Fruit fly (Drosophila melanogaster): ENCODE data around the gene CG7920.
A peak's percentile ranks its signal among the peaks of the same experiment; 100 is the strongest.

CG7920 gene

DNA sequence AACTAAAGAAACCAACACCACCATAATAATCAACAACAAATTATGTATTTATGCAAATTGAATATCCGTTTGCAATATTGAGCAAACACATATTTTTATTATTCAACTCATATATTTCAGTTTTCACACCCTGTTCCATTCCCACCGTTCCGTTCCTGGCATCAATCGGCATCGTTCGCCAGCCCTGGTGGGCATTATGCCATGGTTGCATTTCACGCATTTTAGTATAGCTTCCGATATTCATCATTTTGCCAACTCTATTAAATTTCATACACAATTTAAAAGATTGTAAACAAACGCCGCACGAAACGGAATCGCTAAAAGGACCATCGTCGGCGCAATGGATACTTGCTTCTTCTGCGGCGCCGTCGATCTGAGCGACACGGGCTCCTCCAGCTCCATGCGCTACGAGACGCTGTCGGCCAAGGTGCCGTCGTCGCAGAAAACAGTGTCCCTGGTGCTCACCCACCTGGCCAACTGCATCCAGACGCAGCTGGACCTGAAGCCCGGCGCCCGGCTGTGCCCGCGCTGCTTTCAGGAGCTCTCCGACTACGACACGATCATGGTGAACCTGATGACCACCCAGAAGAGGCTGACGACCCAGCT is 28.2 kb upstream of the CG7920 start, which contains the start of gene Sry-delta (continued):
- peak; percentile 78 for TF ChIP-seq CG9727 (GFP tag; optimal IDR thresholded peaks at IDR 0.05)
- TF ChIP-seq ems (GFP tag; optimal IDR thresholded peaks at IDR 0.05) = peak; percentile 69
- peak; percentile 62; the same call in 1 of the 2 replicates for TF ChIP-seq lmd (GFP tag; IDR thresholded peaks at IDR 0.05)
- peak; percentile 87 for TF ChIP-seq chm (GFP tag; IDR thresholded peaks at IDR 0.05)
- peak; percentile 85 for TF ChIP-seq phol (tag; optimal IDR thresholded peaks at IDR 0.05)
- TF ChIP-seq org-1 (GFP tag; optimal IDR thresholded peaks at IDR 0.05) = no peak
- TF ChIP-seq HLHmδ (GFP tag; optimal IDR thresholded peaks at IDR 0.05) = peak; percentile 18
- peak; percentile 56 for TF ChIP-seq CG8388 (GFP tag; optimal IDR thresholded peaks at IDR 0.05)
- peak; percentile 85 for TF ChIP-seq Hmr (GFP tag; optimal IDR thresholded peaks at IDR 0.05)
- TF ChIP-seq crc (GFP tag; optimal IDR thresholded peaks at IDR 0.05) = peak; percentile 64
- peak; percentile 81 for TF ChIP-seq nmo (GFP tag; optimal IDR thresholded peaks at IDR 0.05)
- TF ChIP-seq TFAM (GFP tag; optimal IDR thresholded peaks at IDR 0.05) = peak; percentile 13
- peak; percentile 95 for TF ChIP-seq zfh2 (GFP tag; optimal IDR thresholded peaks at IDR 0.05)
- TF ChIP-seq salm (tag; optimal IDR thresholded peaks at IDR 0.05) = peak; percentile 44
- peak; percentile 71 for TF ChIP-seq Sin3A (optimal IDR thresholded peaks at IDR 0.05)
- peak; percentile 96 for TF ChIP-seq CG9932 (GFP tag; IDR thresholded peaks at IDR 0.05)
- TF ChIP-seq wor (GFP tag; IDR thresholded peaks at IDR 0.05) = no peak
- TF ChIP-seq sisA (GFP tag; IDR thresholded peaks at IDR 0.05) = peak; percentile 78
- TF ChIP-seq klu (GFP tag; IDR thresholded peaks at IDR 0.05) = peak; percentile 64
- TF ChIP-seq emc (GFP tag; optimal IDR thresholded peaks at IDR 0.05) = peak; percentile 80
- TF ChIP-seq CG11695 (GFP tag; IDR thresholded peaks at IDR 0.05) = peak; percentile 36; the same call in 1 of the 3 replicates
- no peak for TF ChIP-seq bcd (GFP tag; optimal IDR thresholded peaks at IDR 0.05)
- no peak for TF ChIP-seq CG1529 (GFP tag; optimal IDR thresholded peaks at IDR 0.05)
- peak; percentile 31 for TF ChIP-seq da (GFP tag; optimal IDR thresholded peaks at IDR 0.05)
- TF ChIP-seq CG14860 (GFP tag; IDR thresholded peaks at IDR 0.05; ENCODE audit: partially characterized antibody) = peak; percentile 59; the same call in 2 of the 3 replicates
- peak; percentile 85 for TF ChIP-seq CG17912 (GFP tag; optimal IDR thresholded peaks at IDR 0.05)
- TF ChIP-seq CG11723 (GFP tag; optimal IDR thresholded peaks at IDR 0.05) = peak; percentile 74
- peak; percentile 86 for TF ChIP-seq pum (GFP tag; optimal IDR thresholded peaks at IDR 0.05)
- peak; percentile 74 for TF ChIP-seq CG13775 (GFP tag; optimal IDR thresholded peaks at IDR 0.05)
- TF ChIP-seq sqz (GFP tag; optimal IDR thresholded peaks at IDR 0.05) = no peak
- TF ChIP-seq CG6689 (GFP tag; IDR thresholded peaks at IDR 0.05) = peak; percentile 87
- TF ChIP-seq CG17568 (GFP tag; optimal IDR thresholded peaks at IDR 0.05) = no peak
- peak; percentile 83 for TF ChIP-seq CG17802 (tag; optimal IDR thresholded peaks at IDR 0.05)
- TF ChIP-seq kni (GFP tag; optimal IDR thresholded peaks at IDR 0.05) = peak; percentile 17
- peak; percentile 63 for TF ChIP-seq Nf-YC (tag; optimal IDR thresholded peaks at IDR 0.05)
- peak; percentile 69 for TF ChIP-seq CG10209 (GFP tag; optimal IDR thresholded peaks at IDR 0.05)
- peak; percentile 100 for TF ChIP-seq CG2116 (GFP tag; optimal IDR thresholded peaks at IDR 0.05)
- peak; percentile 78 for TF ChIP-seq Camta (GFP tag; optimal IDR thresholded peaks at IDR 0.05)
- TF ChIP-seq CG2199 (GFP tag; IDR thresholded peaks at IDR 0.05) = peak; percentile 60; the same call in 1 of the 3 replicates
- no peak for TF ChIP-seq exex (tag; optimal IDR thresholded peaks at IDR 0.05)
- TF ChIP-seq lola (GFP tag; optimal IDR thresholded peaks at IDR 0.05) = peak in 1 of 3 experiments; percentile 34
- TF ChIP-seq CG6765 (GFP tag; optimal IDR thresholded peaks at IDR 0.05) = peak; percentile 40
- TF ChIP-seq CG7963 (GFP tag; IDR thresholded peaks at IDR 0.05; ENCODE audit: partially characterized antibody) = no peak
- peak; percentile 85 for TF ChIP-seq sima (GFP tag; optimal IDR thresholded peaks at IDR 0.05)
- no peak for TF ChIP-seq Kr (GFP tag; optimal IDR thresholded peaks at IDR 0.05)
- no peak for TF ChIP-seq Usf (GFP tag; optimal IDR thresholded peaks at IDR 0.05)
- TF ChIP-seq B-H1 (GFP tag; IDR thresholded peaks at IDR 0.05) = peak; percentile 45
- TF ChIP-seq Atf6 (GFP tag; IDR thresholded peaks at IDR 0.05) = peak; percentile 80
- TF ChIP-seq crp (GFP tag; optimal IDR thresholded peaks at IDR 0.05) = peak in 1 of 2 experiments; percentile 36
- peak; percentile 86 for TF ChIP-seq ERR (GFP tag; optimal IDR thresholded peaks at IDR 0.05)
